Fruit fly (Drosophila melanogaster) whole organism, prepupa: ENCODE data around the gene Diedel.

Source experiments
- Blimp-1 ChIP-seq: fragments of 200-800 bp; sonication (Bioruptor generic); optimal IDR thresholded peaks from 3 replicates; lab custom pipeline; 2017; ENCODE audit warnings: missing biosample characterization, missing genetic modification characterization, mild to moderate bottlenecking, moderate library complexity, missing genetic modification reagents
- CG10631 ChIP-seq: fragments of 200-800 bp; sonication (Bioruptor generic); optimal IDR thresholded peaks from 2 replicates; lab custom pipeline; 2016; ENCODE audit warnings: missing biosample characterization, missing genetic modification characterization
- CG11294 ChIP-seq: fragments of 200-800 bp; sonication (Bioruptor generic); IDR thresholded peaks from 2 replicates; pipeline ENCODE4 v1.3.6; 2022; ENCODE audit warnings: missing biosample characterization, missing genetic modification characterization
- CG11762 ChIP-seq: fragments of 200-800 bp; sonication (Bioruptor generic); optimal IDR thresholded peaks from 3 replicates; lab custom pipeline; 2016; ENCODE audit warnings: missing biosample characterization, missing genetic modification characterization; ENCODE audit not compliant: insufficient read depth
- CG15336 ChIP-seq: fragments of 200-800 bp; sonication (Bioruptor generic); IDR thresholded peaks from 2 replicates; pipeline ENCODE4 v1.3.6; 2022; ENCODE audit warnings: missing biosample characterization, missing genetic modification characterization
- CG1621 ChIP-seq: fragments of 200-800 bp; sonication (Bioruptor generic); optimal IDR thresholded peaks from 3 replicates; lab custom pipeline; 2018; ENCODE audit warnings: missing biosample characterization, mild to moderate bottlenecking, missing genetic modification characterization
- CG16779 ChIP-seq: fragments of 200-800 bp; sonication (Bioruptor generic); optimal IDR thresholded peaks from 3 replicates; lab custom pipeline; 2017; ENCODE audit warnings: missing biosample characterization, mild to moderate bottlenecking, missing genetic modification characterization
- CG3032 ChIP-seq: fragments of 200-800 bp; optimal IDR thresholded peaks from 2 replicates; lab custom pipeline; 2019; ENCODE audit warnings: missing biosample characterization, mild to moderate bottlenecking, missing genetic modification characterization, moderate library complexity
- CG31627 ChIP-seq: fragments of 200-800 bp; sonication (Bioruptor generic); optimal IDR thresholded peaks from 3 replicates; lab custom pipeline; 2016; ENCODE audit warnings: missing biosample characterization, missing genetic modification characterization
- CG34406 ChIP-seq: fragments of 200-800 bp; sonication (Bioruptor generic); optimal IDR thresholded peaks from 3 replicates; lab custom pipeline; 2016; ENCODE audit warnings: missing biosample characterization, missing genetic modification characterization
- CG3919 ChIP-seq: fragments of 200-800 bp; sonication (Bioruptor generic); optimal IDR thresholded peaks from 3 replicates; lab custom pipeline; 2016; ENCODE audit warnings: missing biosample characterization, missing genetic modification characterization
- CG4318 ChIP-seq: fragments of 200-800 bp; sonication (Bioruptor generic); optimal IDR thresholded peaks from 3 replicates; lab custom pipeline; 2017; ENCODE audit warnings: missing biosample characterization, mild to moderate bottlenecking, missing genetic modification characterization
- CG6163 ChIP-seq: fragments of 200-800 bp; sonication (Bioruptor generic); IDR thresholded peaks from 3 replicates; pipeline ENCODE4 v1.3.6; 2022; ENCODE audit warnings: missing biosample characterization, missing genetic modification characterization
- CG6276 ChIP-seq: fragments of 200-800 bp; sonication (Bioruptor generic); optimal IDR thresholded peaks from 2 replicates; lab custom pipeline; 2017; ENCODE audit warnings: missing biosample characterization, mild to moderate bottlenecking, missing genetic modification characterization
- CG6792 ChIP-seq: fragments of 200-800 bp; sonication (Bioruptor generic); optimal IDR thresholded peaks from 3 replicates; lab custom pipeline; 2016; ENCODE audit warnings: missing biosample characterization, missing genetic modification characterization
- CG6808 ChIP-seq: fragments of 200-800 bp; sonication (Bioruptor generic); optimal IDR thresholded peaks from 3 replicates; lab custom pipeline; 2017; ENCODE audit warnings: missing biosample characterization, missing genetic modification characterization, mild to moderate bottlenecking, moderate library complexity, missing genetic modification reagents
- CG7368 ChIP-seq: fragments of 200-800 bp; sonication (Bioruptor generic); optimal IDR thresholded peaks from 3 replicates; lab custom pipeline; 2016; ENCODE audit warnings: missing biosample characterization, missing genetic modification characterization
- CG8119 ChIP-seq: fragments of 200-800 bp; sonication (Bioruptor generic); IDR thresholded peaks from 3 replicates; pipeline ENCODE4 v1.3.6; 2022; ENCODE audit warnings: missing biosample characterization, missing genetic modification characterization
- CG8319 ChIP-seq: fragments of 200-800 bp; sonication (Bioruptor generic); optimal IDR thresholded peaks from 3 replicates; lab custom pipeline; 2016; ENCODE audit warnings: missing biosample characterization, missing genetic modification characterization
- CG8632 ChIP-seq: fragments of 200-800 bp; sonication (Bioruptor generic); optimal IDR thresholded peaks from 3 replicates; lab custom pipeline; 2016; ENCODE audit warnings: missing biosample characterization, missing genetic modification characterization
- CG9139 ChIP-seq: fragments of 200-800 bp; sonication (Bioruptor generic); optimal IDR thresholded peaks from 3 replicates; lab custom pipeline; 2017; ENCODE audit warnings: missing biosample characterization, mild to moderate bottlenecking, missing genetic modification characterization
- Eip75B ChIP-seq: fragments of 200-800 bp; sonication (Bioruptor generic); optimal IDR thresholded peaks from 3 replicates; lab custom pipeline; 2016; ENCODE audit warnings: missing biosample characterization, missing genetic modification characterization
- Eip78C ChIP-seq: fragments of 200-800 bp; sonication (Bioruptor generic); peaks from one replicate; lab custom pipeline; 2016; ENCODE audit warnings: missing biosample characterization, missing genetic modification characterization
- Eip93F ChIP-seq: fragments of 200-800 bp; sonication (Bioruptor generic); optimal IDR thresholded peaks from 2 replicates; lab custom pipeline; 2016; ENCODE audit warnings: missing biosample characterization, mild to moderate bottlenecking, missing genetic modification characterization
- Hr38 ChIP-seq: sonication (Bioruptor generic); optimal IDR thresholded peaks from 2 replicates; lab custom pipeline; 2016; ENCODE audit warnings: missing biosample characterization, missing genetic modification characterization
- Hr39 ChIP-seq: fragments of 200-800 bp; sonication (Bioruptor generic); optimal IDR thresholded peaks from 2 replicates; lab custom pipeline; 2016; ENCODE audit warnings: missing biosample characterization, missing genetic modification characterization
- Lpt ChIP-seq: fragments of 200-800 bp; sonication (Bioruptor generic); optimal IDR thresholded peaks from 3 replicates; lab custom pipeline; 2016; ENCODE audit warnings: missing biosample characterization, missing genetic modification characterization
- Met ChIP-seq: fragments of 200-800 bp; sonication (Bioruptor generic); optimal IDR thresholded peaks from 3 replicates; lab custom pipeline; 2016; ENCODE audit warnings: missing biosample characterization, missing genetic modification characterization
- OdsH ChIP-seq: fragments of 200-800 bp; sonication (Bioruptor generic); optimal IDR thresholded peaks from 3 replicates; lab custom pipeline; 2016; ENCODE audit warnings: missing biosample characterization, missing genetic modification characterization
- Smox ChIP-seq: fragments of 200-800 bp; sonication (Bioruptor generic); optimal IDR thresholded peaks from 3 replicates; lab custom pipeline; 2016; ENCODE audit warnings: missing biosample characterization, missing genetic modification characterization
- Sox102F ChIP-seq: fragments of 200-800 bp; sonication (Bioruptor generic); optimal IDR thresholded peaks from 2 replicates; lab custom pipeline; 2016; ENCODE audit warnings: missing biosample characterization, mild to moderate bottlenecking, missing genetic modification characterization
- Sox14 ChIP-seq: fragments of 200-800 bp; sonication (Bioruptor generic); optimal IDR thresholded peaks from 3 replicates; lab custom pipeline; 2016; ENCODE audit warnings: missing biosample characterization, missing genetic modification characterization
- achi ChIP-seq: fragments of 200-800 bp; sonication (Bioruptor generic); optimal IDR thresholded peaks from 3 replicates; lab custom pipeline; 2016; ENCODE audit warnings: missing biosample characterization, missing genetic modification characterization
- acj6 ChIP-seq: fragments of 200-800 bp; sonication (Bioruptor generic); optimal IDR thresholded peaks from 3 replicates; lab custom pipeline; 2016; ENCODE audit warnings: missing biosample characterization, missing genetic modification characterization
- cyc ChIP-seq: fragments of 200-800 bp; sonication (Bioruptor generic); optimal IDR thresholded peaks from 3 replicates; lab custom pipeline; 2016; ENCODE audit warnings: missing biosample characterization, missing genetic modification characterization
- dsx ChIP-seq: fragments of 200-800 bp; optimal IDR thresholded peaks from 3 replicates; lab custom pipeline; 2019; ENCODE audit warnings: missing biosample characterization, mild to moderate bottlenecking, missing genetic modification characterization, moderate library complexity; ENCODE audit not compliant: poor library complexity, severe bottlenecking
- eg ChIP-seq: fragments of 200-800 bp; sonication (Bioruptor generic); IDR thresholded peaks from 3 replicates; pipeline ENCODE4 v1.3.6; 2022; ENCODE audit warnings: missing biosample characterization, missing genetic modification characterization
- esn ChIP-seq: fragments of 200-800 bp; sonication (Bioruptor generic); optimal IDR thresholded peaks from 2 replicates; lab custom pipeline; 2016; ENCODE audit warnings: missing biosample characterization, mild to moderate bottlenecking, missing genetic modification characterization, moderate library complexity
- fd85E ChIP-seq: fragments of 200-800 bp; sonication (Bioruptor generic); optimal IDR thresholded peaks from 3 replicates; lab custom pipeline; 2016; ENCODE audit warnings: missing biosample characterization, missing genetic modification characterization
- lz ChIP-seq: fragments of 200-800 bp; sonication (Bioruptor generic); optimal IDR thresholded peaks from 3 replicates; lab custom pipeline; 2016; ENCODE audit warnings: missing biosample characterization, missing genetic modification characterization
- net ChIP-seq: fragments of 200-800 bp; sonication (Bioruptor generic); optimal IDR thresholded peaks from 3 replicates; lab custom pipeline; 2016; ENCODE audit warnings: missing biosample characterization, missing genetic modification characterization
- pdm3 ChIP-seq: fragments of 200-800 bp; sonication (Bioruptor generic); optimal IDR thresholded peaks from 3 replicates; lab custom pipeline; 2016; ENCODE audit warnings: missing biosample characterization, missing genetic modification characterization
- salr ChIP-seq, 2 experiments: fragments of 200-800 bp; sonication (Bioruptor generic); optimal IDR thresholded peaks; 3 replicates each; lab custom pipeline; 2016 to 2018; ENCODE audit warnings: missing biosample characterization in 2 of 2, missing genetic modification characterization in 2 of 2, mild to moderate bottlenecking in 1 of 2
- spab ChIP-seq: fragments of 200-800 bp; sonication (Bioruptor generic); optimal IDR thresholded peaks from 2 replicates; lab custom pipeline; 2017; ENCODE audit warnings: missing biosample characterization, mild to moderate bottlenecking, missing genetic modification characterization, missing genetic modification reagents
- ss ChIP-seq, 2 experiments: fragments of 200-800 bp; sonication (Bioruptor generic); optimal IDR thresholded peaks; 2 replicates in 1 of 2; 3 replicates in 1 of 2; lab custom pipeline; 2017 to 2018; ENCODE audit warnings: mild to moderate bottlenecking in 2 of 2, missing biosample characterization in 2 of 2, missing genetic modification characterization in 2 of 2, moderate library complexity in 1 of 2
- svp ChIP-seq: fragments of 200-800 bp; sonication (Bioruptor generic); peaks from one replicate; lab custom pipeline; 2016; ENCODE audit warnings: missing biosample characterization, missing genetic modification characterization
- topi ChIP-seq: fragments of 200-800 bp; sonication (Bioruptor generic); optimal IDR thresholded peaks from 3 replicates; lab custom pipeline; 2016; ENCODE audit warnings: missing biosample characterization, missing genetic modification characterization

The Diedel gene

DNA sequence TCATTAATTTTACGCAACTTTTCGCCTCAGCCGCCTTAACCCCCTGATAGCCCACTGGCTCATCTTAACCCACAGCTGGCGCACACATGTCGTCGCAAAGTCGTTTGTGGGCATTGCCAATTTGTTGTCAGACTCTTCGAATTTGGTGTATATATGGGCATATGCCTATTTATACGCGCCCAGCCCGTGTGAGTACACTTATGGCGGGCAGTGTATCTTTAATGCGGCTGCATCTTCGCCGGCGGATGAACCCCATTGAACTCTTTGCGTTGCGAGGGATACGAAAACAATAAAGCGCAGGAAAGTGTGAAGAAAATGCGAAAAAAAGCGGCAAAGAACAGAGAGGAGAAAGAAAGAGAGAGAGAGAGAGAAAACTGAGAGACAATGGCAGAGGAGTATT, 32.6 kb upstream of the Diedel start (continued):
- TF ChIP-seq CG6276 (GFP tag; lab: Kevin White, UChicago), result no peak
- TF ChIP-seq eg, result 0 out of 3 replicates have a peak, but pooled peaks have one; percentile 25
- TF ChIP-seq CG3919 (GFP tag; lab: Kevin White, UChicago), result peak; percentile 39
- peak; percentile 54 for TF ChIP-seq Met (GFP tag; lab: Kevin White, UChicago)
- peak; percentile 14 for TF ChIP-seq CG6792 (GFP tag; lab: Kevin White, UChicago)
- TF ChIP-seq cyc (GFP tag; lab: Kevin White, UChicago), result peak; percentile 57
- no peak for TF ChIP-seq CG3032 (tag; lab: Kevin White, UChicago)
- TF ChIP-seq CG10631 (GFP tag; lab: Kevin White, UChicago), result peak; percentile 48

DNA sequence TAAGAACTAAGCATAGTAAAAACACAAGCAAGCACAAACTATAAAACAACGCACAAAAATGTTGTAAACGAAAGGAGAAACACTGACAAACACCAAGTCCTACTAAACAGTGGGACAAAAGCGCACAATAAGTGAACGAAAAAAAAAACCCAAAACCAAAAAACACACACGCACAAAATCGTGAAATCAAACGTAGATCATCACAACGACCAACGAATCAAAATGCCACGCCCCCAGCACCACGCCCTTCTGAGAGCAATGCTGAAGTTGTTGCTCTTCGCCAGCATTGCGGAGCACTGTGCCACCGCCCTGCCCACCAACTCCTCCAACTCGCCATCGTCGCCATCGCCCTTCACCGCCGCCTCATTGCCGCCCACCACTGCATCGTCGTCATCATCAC, 31.8 kb upstream of the Diedel start:
- no peak for TF ChIP-seq fd85E
- TF ChIP-seq esn (GFP tag; lab: Kevin White, UChicago), result no peak
- TF ChIP-seq salr (GFP tag; optimal IDR thresholded peaks at IDR 0.05; lab: Kevin White, UChicago), result peak in 1 of 2 experiments; percentile 11
- TF ChIP-seq CG1621, result no peak
- TF ChIP-seq achi (GFP tag; lab: Kevin White, UChicago), result peak; percentile 41
- peak; percentile 35 for TF ChIP-seq CG31627 (GFP tag; lab: Kevin White, UChicago)
- no peak for TF ChIP-seq Blimp-1
- no peak for TF ChIP-seq ss (GFP tag; optimal IDR thresholded peaks at IDR 0.05; lab: Kevin White, UChicago)
- no peak for TF ChIP-seq CG11762 (GFP tag; lab: Kevin White, UChicago)
- 0 out of 3 replicates have a peak, but pooled peaks have one; percentile 32 for TF ChIP-seq eg
- TF ChIP-seq CG8632 (GFP tag; lab: Kevin White, UChicago), result peak; percentile 2
- TF ChIP-seq Smox (GFP tag; lab: Kevin White, UChicago), result peak; percentile 3
- TF ChIP-seq Sox14 (GFP tag; lab: Kevin White, UChicago), result peak; percentile 21
- no peak for TF ChIP-seq CG6276 (GFP tag; lab: Kevin White, UChicago)
- TF ChIP-seq Hr38 (GFP tag; lab: Kevin White, UChicago), result no peak
- TF ChIP-seq Hr39 (GFP tag; lab: Kevin White, UChicago), result peak; percentile 9
- no peak for TF ChIP-seq CG16779 (tag; lab: Kevin White, UChicago)
- TF ChIP-seq Eip93F (GFP tag; lab: Kevin White, UChicago), result no peak
- no peak for TF ChIP-seq Sox102F (GFP tag; lab: Kevin White, UChicago)
- TF ChIP-seq CG15336, result 0 out of 2 replicates have a peak, but pooled peaks have one; percentile 23
- no peak for TF ChIP-seq pdm3 (GFP tag; lab: Kevin White, UChicago)
- TF ChIP-seq spab (GFP tag; lab: Kevin White, UChicago), result no peak
- TF ChIP-seq CG34406 (GFP tag; lab: Kevin White, UChicago), result peak; percentile 1
- peak; percentile 23 for TF ChIP-seq CG7368
- no peak for TF ChIP-seq CG11294 (GFP tag; lab: Robert Waterston, UW)
- TF ChIP-seq CG4318, result no peak
- peak; percentile 23 for TF ChIP-seq CG10631 (GFP tag; lab: Kevin White, UChicago)
- peak; percentile 44 for TF ChIP-seq svp (GFP tag; lab: Kevin White, UChicago)
- no peak for TF ChIP-seq CG3032 (tag; lab: Kevin White, UChicago)
- TF ChIP-seq Met (GFP tag; lab: Kevin White, UChicago), result peak; percentile 4
- no peak for TF ChIP-seq CG8319
- TF ChIP-seq CG9139, result no peak
- TF ChIP-seq CG6808 (GFP tag; lab: Kevin White, UChicago), result no peak
- peak; percentile 7 for TF ChIP-seq lz (GFP tag; lab: Kevin White, UChicago)
- TF ChIP-seq Lpt (GFP tag; lab: Kevin White, UChicago), result no peak
- TF ChIP-seq Eip78C (GFP tag; lab: Kevin White, UChicago), result peak; percentile 52
- TF ChIP-seq CG8119 (GFP tag; lab: Robert Waterston, UW), result no peak
- TF ChIP-seq net (GFP tag; lab: Kevin White, UChicago), result peak; percentile 10
- peak; percentile 45; the same call in 2 of the 3 replicates for TF ChIP-seq CG6163
- peak; percentile 7 for TF ChIP-seq cyc (GFP tag; lab: Kevin White, UChicago)
- no peak for TF ChIP-seq topi (GFP tag; lab: Kevin White, UChicago)
- TF ChIP-seq OdsH (GFP tag; lab: Kevin White, UChicago), result peak; percentile 17
- peak; percentile 10 for TF ChIP-seq acj6 (GFP tag; lab: Kevin White, UChicago)
- TF ChIP-seq CG6792 (GFP tag; lab: Kevin White, UChicago), result peak; percentile 33
- TF ChIP-seq CG3919 (GFP tag; lab: Kevin White, UChicago), result peak; percentile 36
- no peak for TF ChIP-seq dsx (GFP tag; lab: Kevin White, UChicago)
- no peak for TF ChIP-seq Eip75B (GFP tag; lab: Kevin White, UChicago)
